Fruit fly (Drosophila melanogaster) whole organism, embryonic: ENCODE measurements around the gene unc79.
A peak's percentile ranks its signal among the peaks of the same experiment; 100 is the strongest.

Source experiments
- Bteb2 ChIP-seq: fragments of 200-800 bp; sonication (Bioruptor generic); optimal IDR thresholded peaks from 2 replicates; lab custom pipeline; 2016; ENCODE audit warnings: missing biosample characterization, missing genetic modification characterization
- CG1024 ChIP-seq: fragments of 200-800 bp; sonication (Bioruptor generic); IDR thresholded peaks from 2 replicates; pipeline ENCODE4 v1.3.6; 2022; ENCODE audit warnings: missing biosample characterization, missing genetic modification characterization
- CG10267 ChIP-seq: fragments of 200-800 bp; sonication (Bioruptor generic); optimal IDR thresholded peaks from 2 replicates; lab custom pipeline; 2018; ENCODE audit warnings: missing biosample characterization, mild to moderate bottlenecking, missing genetic modification characterization, moderate library complexity
- CG10979 ChIP-seq: fragments of 200-800 bp; sonication (Bioruptor generic); optimal IDR thresholded peaks from 2 replicates; lab custom pipeline; 2018; ENCODE audit warnings: missing biosample characterization, mild to moderate bottlenecking, missing genetic modification characterization, moderate library complexity
- CG13624 ChIP-seq: fragments of 200-800 bp; sonication (Bioruptor generic); optimal IDR thresholded peaks from 2 replicates; lab custom pipeline; 2016; ENCODE audit warnings: missing biosample characterization, missing genetic modification characterization
- CG15073 ChIP-seq: fragments of 200-800 bp; sonication (Bioruptor generic); optimal IDR thresholded peaks from 2 replicates; lab custom pipeline; 2016; ENCODE audit warnings: missing biosample characterization, missing genetic modification characterization
- CG15696 ChIP-seq: fragments of 200-800 bp; sonication (Bioruptor generic); optimal IDR thresholded peaks from 2 replicates; lab custom pipeline; 2019; ENCODE audit warnings: missing biosample characterization, mild to moderate bottlenecking, missing genetic modification characterization, moderate library complexity
- CG16813 ChIP-seq: fragments of 200-800 bp; sonication (Bioruptor generic); IDR thresholded peaks from 3 replicates; pipeline ENCODE4 v1.3.6; 2022; ENCODE audit warnings: missing biosample characterization, missing genetic modification characterization; ENCODE audit not compliant: partially characterized antibody
- CG17359 ChIP-seq: fragments of 200-800 bp; sonication (Bioruptor generic); optimal IDR thresholded peaks from 3 replicates; lab custom pipeline; 2018; ENCODE audit warnings: missing biosample characterization, mild to moderate bottlenecking, missing genetic modification characterization, moderate library complexity
- CG2120 ChIP-seq: fragments of 200-800 bp; sonication (Bioruptor generic); optimal IDR thresholded peaks from 3 replicates; lab custom pipeline; 2016; ENCODE audit warnings: missing biosample characterization, missing genetic modification characterization
- CG2202 ChIP-seq: fragments of 200-800 bp; sonication (Bioruptor generic); optimal IDR thresholded peaks from 2 replicates; lab custom pipeline; 2018; ENCODE audit warnings: missing biosample characterization, mild to moderate bottlenecking, missing genetic modification characterization
- CG2875 ChIP-seq: fragments of 200-800 bp; sonication (Bioruptor generic); optimal IDR thresholded peaks from 2 replicates; lab custom pipeline; 2017; ENCODE audit warnings: missing biosample characterization, mild to moderate bottlenecking, missing genetic modification characterization, missing genetic modification reagents
- CG34422 ChIP-seq: fragments of 200-800 bp; sonication (Bioruptor generic); IDR thresholded peaks from 3 replicates; pipeline ENCODE4 v1.3.6; 2022; ENCODE audit warnings: missing biosample characterization, missing genetic modification characterization
- CG3838 ChIP-seq: fragments of 200-800 bp; sonication (Bioruptor generic); optimal IDR thresholded peaks from 3 replicates; lab custom pipeline; 2016; ENCODE audit warnings: missing biosample characterization, missing genetic modification characterization
- CG42726 ChIP-seq: fragments of 200-800 bp; sonication (Bioruptor generic); IDR thresholded peaks from 2 replicates; pipeline ENCODE4 v1.3.6; 2022; ENCODE audit warnings: missing biosample characterization, missing genetic modification characterization; ENCODE audit not compliant: partially characterized antibody
- CG6272 ChIP-seq: fragments of 200-800 bp; sonication (Bioruptor generic); IDR thresholded peaks from 2 replicates; pipeline ENCODE4 v1.3.6; 2022; ENCODE audit warnings: missing biosample characterization, missing genetic modification characterization
- CG6813 ChIP-seq: fragments of 200-800 bp; sonication (Bioruptor generic); optimal IDR thresholded peaks from 2 replicates; lab custom pipeline; 2017; ENCODE audit warnings: missing biosample characterization, missing genetic modification characterization, mild to moderate bottlenecking, moderate library complexity, missing genetic modification reagents
- CG7271 ChIP-seq: fragments of 200-800 bp; sonication (Bioruptor generic); optimal IDR thresholded peaks from 2 replicates; lab custom pipeline; 2018; ENCODE audit warnings: missing biosample characterization, mild to moderate bottlenecking, missing genetic modification characterization, moderate library complexity
- D19A ChIP-seq: fragments of 200-800 bp; optimal IDR thresholded peaks from 3 replicates; lab custom pipeline; 2019; ENCODE audit warnings: missing biosample characterization, mild to moderate bottlenecking, missing genetic modification characterization, moderate library complexity
- Dad ChIP-seq: fragments of 200-800 bp; sonication (Bioruptor generic); optimal IDR thresholded peaks from 3 replicates; lab custom pipeline; 2016; ENCODE audit warnings: missing biosample characterization, missing genetic modification characterization
- Dip2 ChIP-seq: fragments of 200-800 bp; sonication (Bioruptor generic); IDR thresholded peaks from 2 replicates; pipeline ENCODE4 v1.3.6; 2022; ENCODE audit warnings: missing biosample characterization, missing genetic modification characterization
- Dp ChIP-seq: fragments of 200-800 bp; sonication (Bioruptor generic); optimal IDR thresholded peaks from 2 replicates; lab custom pipeline; 2018; ENCODE audit warnings: missing biosample characterization, mild to moderate bottlenecking, missing genetic modification characterization, moderate library complexity
- HLH3B ChIP-seq: fragments of 200-800 bp; sonication (Bioruptor generic); IDR thresholded peaks from 2 replicates; pipeline ENCODE4 v1.3.6; 2022; ENCODE audit warnings: missing biosample characterization, missing genetic modification characterization
- HLH4C ChIP-seq: fragments of 200-800 bp; sonication (Bioruptor generic); IDR thresholded peaks from 3 replicates; pipeline ENCODE4 v1.3.6; 2022; ENCODE audit warnings: missing biosample characterization, missing genetic modification characterization; ENCODE audit not compliant: partially characterized antibody
- Hand ChIP-seq: fragments of 200-800 bp; sonication (Bioruptor generic); optimal IDR thresholded peaks from 2 replicates; lab custom pipeline; 2017; ENCODE audit warnings: mild to moderate bottlenecking, missing biosample characterization, missing genetic modification reagents, missing genetic modification characterization
- HmgD ChIP-seq: fragments of 200-800 bp; sonication (Bioruptor generic); optimal IDR thresholded peaks from 3 replicates; lab custom pipeline; 2016; ENCODE audit warnings: missing biosample characterization, missing genetic modification characterization
- Hr3 ChIP-seq: fragments of 200-800 bp; sonication (Bioruptor generic); optimal IDR thresholded peaks from 3 replicates; lab custom pipeline; 2016; ENCODE audit warnings: missing biosample characterization, missing genetic modification characterization
- Opbp ChIP-seq: fragments of 200-800 bp; sonication (Bioruptor generic); IDR thresholded peaks from 3 replicates; pipeline ENCODE4 v1.3.6; 2022; ENCODE audit warnings: missing biosample characterization, missing genetic modification characterization; ENCODE audit not compliant: partially characterized antibody
- Usf ChIP-seq: fragments of 200-800 bp; sonication (Bioruptor generic); optimal IDR thresholded peaks from 2 replicates; lab custom pipeline; 2017; ENCODE audit warnings: missing genotype, missing biosample characterization, missing genetic modification characterization
- Vsx1 ChIP-seq: fragments of 200-800 bp; sonication (Bioruptor generic); optimal IDR thresholded peaks from 2 replicates; lab custom pipeline; 2017; ENCODE audit warnings: missing biosample characterization, mild to moderate bottlenecking, missing genetic modification characterization, missing genetic modification reagents
- bcd ChIP-seq: fragments of 200-800 bp; sonication (Bioruptor generic); optimal IDR thresholded peaks from 2 replicates; lab custom pipeline; 2017; ENCODE audit warnings: missing biosample characterization, mild to moderate bottlenecking, missing genetic modification characterization
- caup ChIP-seq: fragments of 200-800 bp; sonication (Bioruptor generic); optimal IDR thresholded peaks from 3 replicates; lab custom pipeline; 2017; ENCODE audit warnings: missing biosample characterization, mild to moderate bottlenecking, missing genetic modification characterization, moderate library complexity; ENCODE audit not compliant: severe bottlenecking
- ci ChIP-seq: fragments of 200-800 bp; sonication (Bioruptor generic); IDR thresholded peaks from 3 replicates; pipeline ENCODE4 v1.3.6; 2022; ENCODE audit warnings: missing biosample characterization, missing genetic modification characterization
- dan ChIP-seq: fragments of 200-800 bp; sonication (Bioruptor generic); IDR thresholded peaks from 2 replicates; pipeline ENCODE4 v1.3.6; 2022; ENCODE audit warnings: missing biosample characterization, missing genetic modification characterization
- ems ChIP-seq: fragments of 200-800 bp; sonication (Bioruptor generic); optimal IDR thresholded peaks from 3 replicates; lab custom pipeline; 2016; ENCODE audit warnings: missing biosample characterization, missing genetic modification characterization
- gro ChIP-seq: fragments of 200-800 bp; sonication (Bioruptor generic); optimal IDR thresholded peaks from 2 replicates; lab custom pipeline; 2016; ENCODE audit warnings: missing biosample characterization, missing genetic modification characterization
- hkb ChIP-seq, 2 experiments: fragments of 200-800 bp in 1 of 2; fragments of >200 bp in 1 of 2; sonication (Bioruptor generic) in 1 of 2; IDR thresholded peaks in 1 of 2; optimal IDR thresholded peaks in 1 of 2; 2 replicates each; pipeline versions ENCODE4 v1.3.6 to Lab custom; 2017 to 2022; ENCODE audit warnings: missing biosample characterization in 1 of 2, missing genetic modification characterization in 1 of 2
- lilli ChIP-seq: fragments of 200-800 bp; sonication (Bioruptor generic); optimal IDR thresholded peaks from 3 replicates; lab custom pipeline; 2016; ENCODE audit warnings: missing biosample characterization, missing genetic modification characterization
- maf-S ChIP-seq: fragments of 200-800 bp; sonication (Bioruptor generic); optimal IDR thresholded peaks from 2 replicates; lab custom pipeline; 2016; ENCODE audit warnings: missing biosample characterization, missing genetic modification characterization
- nau ChIP-seq: fragments of 200-800 bp; sonication (Bioruptor generic); optimal IDR thresholded peaks from 3 replicates; lab custom pipeline; 2017; ENCODE audit warnings: missing biosample characterization, mild to moderate bottlenecking, missing genetic modification characterization, missing genetic modification reagents
- nerfin-1 ChIP-seq: fragments of 200-800 bp; sonication (Bioruptor generic); optimal IDR thresholded peaks from 3 replicates; lab custom pipeline; 2019; ENCODE audit warnings: missing biosample characterization, mild to moderate bottlenecking, missing genetic modification characterization, moderate library complexity
- pum ChIP-seq: fragments of 200-800 bp; sonication (Bioruptor generic); optimal IDR thresholded peaks from 2 replicates; lab custom pipeline; 2016; ENCODE audit warnings: missing biosample characterization, missing genetic modification characterization
- repo ChIP-seq: fragments of 200-800 bp; sonication (Bioruptor generic); optimal IDR thresholded peaks from 2 replicates; lab custom pipeline; 2016; ENCODE audit warnings: missing biosample characterization, missing genetic modification characterization
- sima ChIP-seq: fragments of 200-800 bp; sonication (Bioruptor generic); optimal IDR thresholded peaks from 2 replicates; lab custom pipeline; 2016; ENCODE audit warnings: missing biosample characterization, missing genetic modification characterization
- slp2 ChIP-seq: fragments of 200-800 bp; sonication (Bioruptor generic); optimal IDR thresholded peaks from 2 replicates; lab custom pipeline; 2016; ENCODE audit warnings: missing biosample characterization, missing genetic modification characterization
- sqz ChIP-seq: fragments of 200-800 bp; sonication (Bioruptor generic); optimal IDR thresholded peaks from 3 replicates; lab custom pipeline; 2018; ENCODE audit warnings: missing biosample characterization, mild to moderate bottlenecking, missing genetic modification characterization
- sr ChIP-seq: fragments of 200-800 bp; sonication (Bioruptor generic); IDR thresholded peaks from 3 replicates; pipeline ENCODE4 v1.3.6; 2022; ENCODE audit warnings: missing biosample characterization, missing genetic modification characterization
- stc ChIP-seq: fragments of 200-800 bp; sonication (Bioruptor generic); IDR thresholded peaks from 2 replicates; pipeline ENCODE4 v1.3.6; 2022; ENCODE audit warnings: missing biosample characterization, missing genetic modification characterization
- tap ChIP-seq: fragments of 200-800 bp; optimal IDR thresholded peaks from 3 replicates; lab custom pipeline; 2019; ENCODE audit warnings: missing biosample characterization, mild to moderate bottlenecking, missing genetic modification characterization, moderate library complexity
- tin ChIP-seq: fragments of 200-800 bp; sonication (Bioruptor generic); optimal IDR thresholded peaks from 3 replicates; lab custom pipeline; 2016; ENCODE audit warnings: missing biosample characterization, missing genetic modification characterization
- usp ChIP-seq: fragments of >200 bp; optimal IDR thresholded peaks from 2 replicates; lab custom pipeline; 2017; ENCODE audit warnings: missing biosample characterization, missing genetic modification characterization

Gene unc79

DNA sequence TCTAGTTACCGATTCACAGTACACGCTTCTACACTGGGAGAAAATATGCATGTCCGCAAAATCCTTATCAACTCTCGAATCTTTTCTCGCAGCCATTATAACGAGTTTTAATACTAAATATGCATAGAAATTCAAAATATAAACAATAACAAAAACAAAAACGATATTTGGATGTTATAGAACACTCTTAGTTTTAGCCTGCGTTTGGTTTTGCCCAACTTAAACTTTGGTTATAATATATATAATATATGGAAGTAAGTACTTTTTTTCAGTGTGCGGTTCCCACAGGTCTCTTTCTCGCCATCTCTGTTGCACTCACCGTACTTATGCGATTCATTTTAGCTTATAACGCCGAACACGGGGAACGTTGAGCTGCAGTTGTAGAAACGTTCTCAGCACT, 34.2 kb downstream of the unc79 start, which contains the start of gene cry (continued):
- TF ChIP-seq sqz = no peak
- TF ChIP-seq tin = peak; percentile 49
- TF ChIP-seq stc = no peak
- peak; percentile 63 for TF ChIP-seq CG17359 (tag; lab: Kevin White, UChicago)
- TF ChIP-seq hkb (optimal IDR thresholded peaks at IDR 0.05; lab: Kevin White, UChicago) = no peak
- no peak; the same call in 1 of the 2 replicates for TF ChIP-seq hkb (GFP tag; IDR thresholded peaks at IDR 0.05; lab: Robert Waterston, UW)
- TF ChIP-seq Opbp (GFP tag; lab: Robert Waterston, UW) = no peak
- TF ChIP-seq sr (GFP tag; lab: Robert Waterston, UW) = no peak
- TF ChIP-seq CG34422 (GFP tag; lab: Robert Waterston, UW) = 0 out of 3 replicates have a peak, but pooled peaks have one; percentile 35
- no peak for TF ChIP-seq CG15073
- TF ChIP-seq Dip2 = no peak
- no peak for TF ChIP-seq gro
- TF ChIP-seq CG13624 (GFP tag; lab: Kevin White, UChicago) = no peak
- no peak for TF ChIP-seq HmgD
- TF ChIP-seq Dad (GFP tag; lab: Kevin White, UChicago) = no peak
- TF ChIP-seq CG10979 = peak; percentile 84
- TF ChIP-seq CG6272 = no peak
- TF ChIP-seq HLH3B (GFP tag; lab: Robert Waterston, UW) = no peak
- peak; percentile 19 for TF ChIP-seq CG15696 (tag; lab: Kevin White, UChicago)
- no peak for TF ChIP-seq dan (GFP tag; lab: Robert Waterston, UW)
- TF ChIP-seq ci (GFP tag; lab: Robert Waterston, UW) = no peak
- TF ChIP-seq HLH4C (GFP tag; lab: Robert Waterston, UW) = no peak
- no peak for TF ChIP-seq CG6813
- peak; percentile 62 for TF ChIP-seq D19A (tag; lab: Kevin White, UChicago)
- no peak for TF ChIP-seq CG16813 (GFP tag; lab: Robert Waterston, UW)
- TF ChIP-seq Dp = no peak
- peak; percentile 62 for TF ChIP-seq Hr3
- peak; percentile 45 for TF ChIP-seq CG2202
- TF ChIP-seq CG10267 (tag; lab: Kevin White, UChicago) = peak; percentile 53
- no peak for TF ChIP-seq Bteb2 (GFP tag; lab: Kevin White, UChicago)
- TF ChIP-seq usp = no peak
- no peak for TF ChIP-seq CG3838 (GFP tag; lab: Kevin White, UChicago)
- no peak for TF ChIP-seq repo (GFP tag; lab: Kevin White, UChicago)
- peak; percentile 51 for TF ChIP-seq bcd (GFP tag; lab: Kevin White, UChicago)
- TF ChIP-seq sima (GFP tag; lab: Kevin White, UChicago) = no peak
- no peak for TF ChIP-seq caup (GFP tag; lab: Kevin White, UChicago)
- no peak for TF ChIP-seq nau (GFP tag; lab: Kevin White, UChicago)
- peak; percentile 13 for TF ChIP-seq tap (tag; lab: Kevin White, UChicago)
- TF ChIP-seq pum = no peak
- no peak for TF ChIP-seq slp2 (GFP tag; lab: Kevin White, UChicago)
- TF ChIP-seq Usf (GFP tag; lab: Kevin White, UChicago) = peak; percentile 10
- TF ChIP-seq CG2120 = no peak
- TF ChIP-seq ems (GFP tag; lab: Kevin White, UChicago) = no peak
- no peak for TF ChIP-seq Hand (GFP tag; lab: Kevin White, UChicago)
- TF ChIP-seq maf-S (GFP tag; lab: Kevin White, UChicago) = no peak
- no peak for TF ChIP-seq CG1024 (GFP tag; lab: Robert Waterston, UW)
- no peak for TF ChIP-seq CG42726
- TF ChIP-seq Vsx1 (GFP tag; lab: Kevin White, UChicago) = no peak
- TF ChIP-seq lilli = no peak
- TF ChIP-seq CG2875 (GFP tag; lab: Kevin White, UChicago) = peak; percentile 28
- TF ChIP-seq nerfin-1 (tag; lab: Kevin White, UChicago) = no peak
- no peak for TF ChIP-seq CG7271 (tag; lab: Kevin White, UChicago)
